Fruit fly (Drosophila melanogaster): ENCODE measurements around the gene mRpS18A.

mRpS18A gene

dm6 chr3R:8517752-8518185, 44.6 kb downstream of the mRpS18A start, which contains the start of gene CG11737 (continued):
- peak; percentile 57 for TF ChIP-seq CG1621 (tag; optimal IDR thresholded peaks at IDR 0.05)
- TF ChIP-seq lz (GFP tag; optimal IDR thresholded peaks at IDR 0.05) = no peak
- TF ChIP-seq CG6163 (GFP tag; IDR thresholded peaks at IDR 0.05) = no peak
- no peak for TF ChIP-seq dsx (GFP tag; optimal IDR thresholded peaks at IDR 0.05; ENCODE audit: poor library complexity, severe bottlenecking)
- no peak for TF ChIP-seq CG15336 (GFP tag; IDR thresholded peaks at IDR 0.05)
- no peak for TF ChIP-seq CG4318 (GFP tag; optimal IDR thresholded peaks at IDR 0.05)
- TF ChIP-seq Blimp-1 (GFP tag; optimal IDR thresholded peaks at IDR 0.05) = no peak
- no peak for TF ChIP-seq esn (GFP tag; optimal IDR thresholded peaks at IDR 0.05)
- TF ChIP-seq CG11902 (GFP tag; optimal IDR thresholded peaks at IDR 0.05) = no peak
- TF ChIP-seq svp (GFP tag) = peak; percentile 64
- peak; percentile 11 for TF ChIP-seq Lpt (GFP tag; optimal IDR thresholded peaks at IDR 0.05)
- TF ChIP-seq Gug (GFP tag; IDR thresholded peaks at IDR 0.05) = peak; percentile 9; the same call in 1 of the 2 replicates
- TF ChIP-seq dac (GFP tag; optimal IDR thresholded peaks at IDR 0.05) = no peak
- TF ChIP-seq Sox15 (GFP tag; optimal IDR thresholded peaks at IDR 0.05) = no peak
- peak; percentile 30 for TF ChIP-seq CG8319 (GFP tag; optimal IDR thresholded peaks at IDR 0.05)
- no peak for TF ChIP-seq cyc (GFP tag; optimal IDR thresholded peaks at IDR 0.05)
- TF ChIP-seq fkh (GFP tag; optimal IDR thresholded peaks at IDR 0.05) = peak; percentile 93
- TF ChIP-seq eg (GFP tag; IDR thresholded peaks at IDR 0.05) = no peak
- TF ChIP-seq CG8119 (GFP tag; IDR thresholded peaks at IDR 0.05) = peak; percentile 20; the same call in 1 of the 3 replicates
- TF ChIP-seq CG10669 (GFP tag; optimal IDR thresholded peaks at IDR 0.05) = peak; percentile 29
- no peak for TF ChIP-seq acj6 (GFP tag; optimal IDR thresholded peaks at IDR 0.05)
- no peak for TF ChIP-seq Eip93F (GFP tag; optimal IDR thresholded peaks at IDR 0.05)

- TF ChIP-seq CG3919 (GFP tag; optimal IDR thresholded peaks at IDR 0.05) = no peak
- TF ChIP-seq CG9139 (GFP tag; optimal IDR thresholded peaks at IDR 0.05) = no peak
- TF ChIP-seq CG8632 (GFP tag; optimal IDR thresholded peaks at IDR 0.05) = no peak
- TF ChIP-seq fkh (GFP tag; optimal IDR thresholded peaks at IDR 0.05) = no peak
- no peak for TF ChIP-seq Smox (GFP tag; optimal IDR thresholded peaks at IDR 0.05)
Observed at dm6 chr3R:8512922-8513321, 49.5 kb downstream of the mRpS18A start, which contains the start of gene Or85c. Gene Or85c, minus strand, starts transcription at chr3R:8513022.
